Fruit fly (Drosophila melanogaster) whole organism, embryonic: Measurements from ENCODE around the gene pnt.

Experiments used
- Asciz ChIP-seq: fragments of 200-800 bp; sonication (Bioruptor generic); optimal IDR thresholded peaks from 2 replicates; lab custom pipeline; 2017; ENCODE audit warnings: missing biosample characterization, mild to moderate bottlenecking, missing genetic modification characterization, missing genetic modification reagents
- B-H2 ChIP-seq: fragments of 200-800 bp; sonication (Bioruptor generic); optimal IDR thresholded peaks from 2 replicates; lab custom pipeline; 2018; ENCODE audit warnings: missing biosample characterization, mild to moderate bottlenecking, missing genetic modification characterization
- Bteb2 ChIP-seq: fragments of 200-800 bp; sonication (Bioruptor generic); optimal IDR thresholded peaks from 2 replicates; lab custom pipeline; 2016; ENCODE audit warnings: missing biosample characterization, missing genetic modification characterization
- CG11247 ChIP-seq: fragments of 200-800 bp; sonication (Bioruptor generic); IDR thresholded peaks from 2 replicates; pipeline ENCODE4 v1.3.6; 2022; ENCODE audit warnings: missing biosample characterization, missing genetic modification characterization
- CG11398 ChIP-seq: fragments of 200-800 bp; sonication (Bioruptor generic); optimal IDR thresholded peaks from 2 replicates; lab custom pipeline; 2016; ENCODE audit warnings: missing biosample characterization, missing genetic modification characterization
- CG12155 ChIP-seq: fragments of 200-800 bp; sonication (Bioruptor generic); optimal IDR thresholded peaks from 3 replicates; lab custom pipeline; 2016; ENCODE audit warnings: missing biosample characterization, missing genetic modification characterization
- CG12219 ChIP-seq: fragments of 200-800 bp; sonication (Bioruptor generic); optimal IDR thresholded peaks from 3 replicates; lab custom pipeline; 2018; ENCODE audit warnings: missing biosample characterization, mild to moderate bottlenecking, missing genetic modification characterization
- CG13287 ChIP-seq: fragments of 200-800 bp; sonication (Bioruptor generic); IDR thresholded peaks from 2 replicates; pipeline ENCODE4 v1.3.6; 2022; ENCODE audit warnings: missing biosample characterization, missing genetic modification characterization; ENCODE audit not compliant: partially characterized antibody
- CG13624 ChIP-seq: fragments of 200-800 bp; sonication (Bioruptor generic); optimal IDR thresholded peaks from 2 replicates; lab custom pipeline; 2016; ENCODE audit warnings: missing biosample characterization, missing genetic modification characterization
- CG14050 ChIP-seq: fragments of 200-800 bp; sonication (Bioruptor generic); IDR thresholded peaks from 3 replicates; pipeline ENCODE4 v1.3.6; 2022; ENCODE audit warnings: missing biosample characterization, missing genetic modification characterization
- CG15601 ChIP-seq: fragments of 200-800 bp; sonication (Bioruptor generic); optimal IDR thresholded peaks from 3 replicates; lab custom pipeline; 2019; ENCODE audit warnings: missing biosample characterization, mild to moderate bottlenecking, missing genetic modification characterization, moderate library complexity
- CG16863 ChIP-seq: fragments of 200-800 bp; sonication (Bioruptor generic); optimal IDR thresholded peaks from 3 replicates; lab custom pipeline; 2016; ENCODE audit warnings: missing biosample characterization, missing genetic modification characterization
- CG17186 ChIP-seq: fragments of 200-800 bp; sonication (Bioruptor generic); optimal IDR thresholded peaks from 3 replicates; lab custom pipeline; 2017; ENCODE audit warnings: missing biosample characterization, missing genetic modification reagents, missing genetic modification characterization
- CG17328 ChIP-seq: fragments of 200-800 bp; sonication (Bioruptor generic); IDR thresholded peaks from 2 replicates; pipeline ENCODE4 v1.3.6; 2022; ENCODE audit warnings: missing biosample characterization, missing genetic modification characterization
- CG3995 ChIP-seq: fragments of 200-800 bp; sonication (Bioruptor generic); optimal IDR thresholded peaks from 3 replicates; lab custom pipeline; 2016; ENCODE audit warnings: missing biosample characterization, missing genetic modification characterization
- CG43689 ChIP-seq: fragments of 200-800 bp; sonication (Bioruptor generic); IDR thresholded peaks from 2 replicates; pipeline ENCODE4 v1.3.6; 2022; ENCODE audit warnings: missing biosample characterization, missing genetic modification characterization
- CG4424 ChIP-seq: fragments of 200-800 bp; sonication (Bioruptor generic); optimal IDR thresholded peaks from 3 replicates; lab custom pipeline; 2016; ENCODE audit warnings: missing biosample characterization, missing genetic modification characterization
- CG4617 ChIP-seq: fragments of 200-800 bp; sonication (Bioruptor generic); optimal IDR thresholded peaks from 3 replicates; lab custom pipeline; 2016; ENCODE audit warnings: missing biosample characterization, missing genetic modification characterization, borderline replicate concordance
- CG6175 ChIP-seq: fragments of 200-800 bp; sonication (Bioruptor generic); IDR thresholded peaks from 3 replicates; pipeline ENCODE4 v1.3.6; 2022; ENCODE audit warnings: missing biosample characterization, missing genetic modification characterization
- CG7745 ChIP-seq: fragments of 200-800 bp; sonication (Bioruptor generic); optimal IDR thresholded peaks from 2 replicates; lab custom pipeline; 2018; ENCODE audit warnings: missing biosample characterization, mild to moderate bottlenecking, missing genetic modification characterization, moderate library complexity
- CG7928 ChIP-seq: fragments of 200-800 bp; sonication (Bioruptor generic); optimal IDR thresholded peaks from 2 replicates; lab custom pipeline; 2017; ENCODE audit warnings: missing biosample characterization, mild to moderate bottlenecking, missing genetic modification characterization
- CG9797 ChIP-seq: fragments of 200-800 bp; sonication (Bioruptor generic); optimal IDR thresholded peaks from 3 replicates; lab custom pipeline; 2018; ENCODE audit warnings: missing biosample characterization, mild to moderate bottlenecking, missing genetic modification characterization
- Dek ChIP-seq: fragments of 200-800 bp; sonication (Bioruptor generic); optimal IDR thresholded peaks from 3 replicates; lab custom pipeline; 2019; ENCODE audit warnings: missing biosample characterization, mild to moderate bottlenecking, missing genetic modification characterization, moderate library complexity
- Dip2 ChIP-seq: fragments of 200-800 bp; sonication (Bioruptor generic); IDR thresholded peaks from 2 replicates; pipeline ENCODE4 v1.3.6; 2022; ENCODE audit warnings: missing biosample characterization, missing genetic modification characterization
- Gsc ChIP-seq: fragments of 200-800 bp; sonication (Bioruptor generic); IDR thresholded peaks from 2 replicates; pipeline ENCODE4 v1.3.6; 2022; ENCODE audit warnings: missing biosample characterization, missing genetic modification characterization
- HLH54F ChIP-seq: fragments of 200-800 bp; sonication (Bioruptor generic); optimal IDR thresholded peaks from 3 replicates; lab custom pipeline; 2016; ENCODE audit warnings: missing biosample characterization, missing genetic modification characterization
- Hr78 ChIP-seq, 2 experiments: fragments of 200-800 bp in 1 of 2; fragments of >200 bp in 1 of 2; sonication (Bioruptor generic) in 1 of 2; optimal IDR thresholded peaks; 2 replicates each; lab custom pipeline; 2017 to 2019; ENCODE audit warnings: missing biosample characterization in 2 of 2, missing genetic modification characterization in 2 of 2, mild to moderate bottlenecking in 1 of 2, moderate library complexity in 1 of 2
- Lim3 ChIP-seq: fragments of 200-800 bp; sonication (Bioruptor generic); IDR thresholded peaks from 2 replicates; pipeline ENCODE4 v1.3.6; 2022; ENCODE audit warnings: missing biosample characterization, missing genetic modification characterization
- MBD-R2 ChIP-seq: fragments of 200-800 bp; sonication (Bioruptor generic); IDR thresholded peaks from 2 replicates; pipeline ENCODE4 v1.3.6; 2022; ENCODE audit warnings: missing biosample characterization, missing genetic modification characterization
- MTF-1 ChIP-seq: fragments of 200-800 bp; sonication (Bioruptor generic); optimal IDR thresholded peaks from 2 replicates; lab custom pipeline; 2018; ENCODE audit warnings: missing biosample characterization, mild to moderate bottlenecking, missing genetic modification characterization, borderline replicate concordance
- Mrtf ChIP-seq: fragments of 200-800 bp; sonication (Bioruptor generic); IDR thresholded peaks from 3 replicates; pipeline ENCODE4 v1.3.6; 2022; ENCODE audit warnings: missing biosample characterization, missing genetic modification characterization
- NC2β ChIP-seq: fragments of 200-800 bp; sonication (Bioruptor generic); optimal IDR thresholded peaks from 2 replicates; lab custom pipeline; 2016; ENCODE audit warnings: missing biosample characterization, missing genetic modification characterization
- Optix ChIP-seq: fragments of 200-800 bp; sonication (Bioruptor generic); IDR thresholded peaks from 3 replicates; pipeline ENCODE4 v1.3.6; 2022; ENCODE audit warnings: missing biosample characterization, missing genetic modification characterization
- Sry-δ ChIP-seq: fragments of 200-800 bp; sonication (Bioruptor generic); optimal IDR thresholded peaks from 2 replicates; lab custom pipeline; 2016; ENCODE audit warnings: missing biosample characterization, missing genetic modification characterization
- Usf ChIP-seq: fragments of 200-800 bp; sonication (Bioruptor generic); optimal IDR thresholded peaks from 2 replicates; lab custom pipeline; 2017; ENCODE audit warnings: missing genotype, missing biosample characterization, missing genetic modification characterization
- YL-1 ChIP-seq: fragments of 200-800 bp; sonication (Bioruptor generic); optimal IDR thresholded peaks from 3 replicates; lab custom pipeline; 2017; ENCODE audit warnings: missing biosample characterization, mild to moderate bottlenecking, missing genetic modification characterization
- chm ChIP-seq: fragments of 200-800 bp; sonication (Bioruptor generic); IDR thresholded peaks from 2 replicates; pipeline ENCODE4 v1.3.6; 2022; ENCODE audit warnings: missing biosample characterization, missing genetic modification characterization
- dan ChIP-seq: fragments of 200-800 bp; sonication (Bioruptor generic); IDR thresholded peaks from 2 replicates; pipeline ENCODE4 v1.3.6; 2022; ENCODE audit warnings: missing biosample characterization, missing genetic modification characterization
- dpn ChIP-seq, 2 experiments: fragments of 200-800 bp; sonication (Bioruptor generic); optimal IDR thresholded peaks; 3 replicates each; lab custom pipeline; 2016; ENCODE audit warnings: missing biosample characterization in 2 of 2, missing genetic modification characterization in 2 of 2
- emc ChIP-seq: fragments of 200-800 bp; sonication (Bioruptor generic); optimal IDR thresholded peaks from 2 replicates; lab custom pipeline; 2016; ENCODE audit warnings: missing biosample characterization, missing genetic modification characterization
- esg ChIP-seq: fragments of 200-800 bp; sonication (Bioruptor generic); conservative IDR thresholded peaks from 2 replicates; pipeline ENCODE4 v1.3.6; 2022; ENCODE audit warnings: missing biosample characterization, missing genetic modification characterization
- gcm2 ChIP-seq: fragments of 200-800 bp; sonication (Bioruptor generic); optimal IDR thresholded peaks from 2 replicates; lab custom pipeline; 2016; ENCODE audit warnings: missing biosample characterization, missing genetic modification characterization
- hth ChIP-seq: fragments of >200 bp; optimal IDR thresholded peaks from 2 replicates; lab custom pipeline; 2017; ENCODE audit warnings: inconsistent platforms
- nmo ChIP-seq: fragments of 200-800 bp; sonication (Bioruptor generic); optimal IDR thresholded peaks from 2 replicates; lab custom pipeline; 2018; ENCODE audit warnings: missing biosample characterization, mild to moderate bottlenecking, missing genetic modification characterization, moderate library complexity
- otp ChIP-seq: fragments of 200-800 bp; sonication (Bioruptor generic); IDR thresholded peaks from 3 replicates; pipeline ENCODE4, ENCODE4 v1.3.6; 2022; ENCODE audit warnings: missing biosample characterization, missing genetic modification characterization
- pita ChIP-seq: fragments of 200-800 bp; sonication (Bioruptor generic); optimal IDR thresholded peaks from 2 replicates; lab custom pipeline; 2017; ENCODE audit warnings: missing biosample characterization, mild to moderate bottlenecking, missing genetic modification characterization
- pum ChIP-seq: fragments of 200-800 bp; sonication (Bioruptor generic); optimal IDR thresholded peaks from 2 replicates; lab custom pipeline; 2016; ENCODE audit warnings: missing biosample characterization, missing genetic modification characterization
- repo ChIP-seq: fragments of 200-800 bp; sonication (Bioruptor generic); optimal IDR thresholded peaks from 2 replicates; lab custom pipeline; 2016; ENCODE audit warnings: missing biosample characterization, missing genetic modification characterization
- schlank ChIP-seq: fragments of 200-800 bp; sonication (Bioruptor generic); optimal IDR thresholded peaks from 2 replicates; lab custom pipeline; 2018; ENCODE audit warnings: missing biosample characterization, mild to moderate bottlenecking, missing genetic modification characterization
- sr ChIP-seq: fragments of 200-800 bp; sonication (Bioruptor generic); IDR thresholded peaks from 3 replicates; pipeline ENCODE4 v1.3.6; 2022; ENCODE audit warnings: missing biosample characterization, missing genetic modification characterization
- tio ChIP-seq: fragments of 200-800 bp; sonication (Bioruptor generic); optimal IDR thresholded peaks from 2 replicates; lab custom pipeline; 2017; ENCODE audit warnings: missing biosample characterization, missing genetic modification characterization, inconsistent platforms
- unpg ChIP-seq: fragments of 200-800 bp; sonication (Bioruptor generic); optimal IDR thresholded peaks from 3 replicates; lab custom pipeline; 2018; ENCODE audit warnings: missing biosample characterization, mild to moderate bottlenecking, missing genetic modification characterization, moderate library complexity

The pnt gene

DNA sequence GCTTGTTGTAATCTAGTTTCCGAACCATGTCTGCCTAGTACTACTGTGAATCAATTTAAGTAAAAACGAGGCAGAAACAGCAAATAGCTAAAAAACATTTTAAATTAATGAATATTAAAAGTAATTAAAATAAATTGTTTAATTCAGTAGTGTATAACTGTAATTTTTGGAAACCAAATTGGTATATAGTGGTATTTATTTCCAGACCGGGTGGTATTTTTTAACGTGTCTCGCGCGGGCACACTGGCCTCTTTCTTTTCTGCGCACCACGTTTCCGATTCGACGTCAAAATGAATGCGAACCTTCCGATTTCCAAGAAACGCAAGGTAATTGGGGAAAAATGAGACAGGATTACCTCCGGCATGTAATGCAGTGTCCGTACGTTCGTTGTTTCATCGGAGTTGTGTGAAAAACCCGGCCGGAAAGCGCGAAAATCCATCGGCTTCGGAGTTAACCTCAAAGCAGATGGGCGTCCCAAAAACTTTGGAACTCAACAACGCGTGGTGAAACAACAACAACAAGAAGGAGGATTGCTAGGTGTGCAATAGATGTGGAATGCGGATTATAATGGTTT, 12.7 kb upstream of the pnt start, which contains the start of gene RpS3 (continued):
- TF ChIP-seq Mrtf (GFP tag; lab: Robert Waterston, UW) (no peak), gcm2 (GFP tag; lab: Kevin White, UChicago) (no peak), CG16863 (GFP tag; lab: Kevin White, UChicago) (no peak), Dek (tag; lab: Kevin White, UChicago) (peak; percentile 43), Lim3 (GFP tag; lab: Robert Waterston, UW) (no peak), CG43689 (GFP tag; lab: Robert Waterston, UW) (no peak), Asciz (peak; percentile 11), CG13287 (GFP tag; lab: Robert Waterston, UW) (peak; percentile 53), CG11398 (GFP tag; lab: Kevin White, UChicago) (no peak), tio (no peak), CG7745 (tag; lab: Kevin White, UChicago) (no peak), CG17186 (GFP tag; lab: Kevin White, UChicago) (peak; percentile 10), CG12219 (GFP tag; lab: Kevin White, UChicago) (peak; percentile 25), pum (no peak), B-H2 (GFP tag; lab: Kevin White, UChicago) (peak; percentile 42), schlank (tag; lab: Kevin White, UChicago) (no peak), CG14050 (GFP tag; lab: Robert Waterston, UW) (no peak), CG9797 (GFP tag; lab: Kevin White, UChicago) (peak; percentile 83), CG17328 (GFP tag; lab: Robert Waterston, UW) (no peak), NC2β (GFP tag; lab: Kevin White, UChicago) (no peak), unpg (GFP tag; lab: Kevin White, UChicago) (peak; percentile 2), nmo (GFP tag; lab: Kevin White, UChicago) (peak; percentile 65), CG12155 (GFP tag; lab: Kevin White, UChicago) (no peak), CG4617 (peak; percentile 30), HLH54F (GFP tag; lab: Kevin White, UChicago) (no peak), Gsc (GFP tag; lab: Robert Waterston, UW) (no peak), emc (no peak), otp (GFP tag; lab: Robert Waterston, UW) (no peak), CG11247 (GFP tag; lab: Robert Waterston, UW) (no peak), CG6175 (GFP tag; lab: Robert Waterston, UW) (no peak), YL-1 (GFP tag; lab: Kevin White, UChicago) (peak; percentile 99), Bteb2 (GFP tag; lab: Kevin White, UChicago) (no peak), CG4424 (GFP tag; lab: Kevin White, UChicago) (no peak), dan (GFP tag; lab: Robert Waterston, UW) (no peak), CG7928 (GFP tag; lab: Kevin White, UChicago) (no peak), pita (peak; percentile 80), Usf (GFP tag; lab: Kevin White, UChicago) (no peak), esg (GFP tag; lab: Robert Waterston, UW) (no peak), dpn (GFP tag; optimal IDR thresholded peaks at IDR 0.05; lab: Kevin White, UChicago) (no peak), chm (GFP tag; lab: Robert Waterston, UW) (no peak), hth (no peak), CG15601 (peak; percentile 65), Hr78 (GFP tag; optimal IDR thresholded peaks at IDR 0.05; lab: Kevin White, UChicago) (no peak), CG13624 (GFP tag; lab: Kevin White, UChicago) (peak; percentile 39), MTF-1 (GFP tag; lab: Kevin White, UChicago) (no peak), MBD-R2 (peak; percentile 30; the same call in 1 of the 2 replicates), Dip2 (GFP tag; lab: Robert Waterston, UW) (no peak), sr (GFP tag; lab: Robert Waterston, UW) (no peak), CG3995 (peak; percentile 8), repo (GFP tag; lab: Kevin White, UChicago) (no peak), Sry-δ (GFP tag; lab: Kevin White, UChicago) (no peak), Optix (no peak)
